Worm (Caenorhabditis elegans): ENCODE measurements around the gene bud-31.
A peak's percentile ranks its signal among the peaks of the same experiment; 100 is the strongest.

bud-31 gene

DNA sequence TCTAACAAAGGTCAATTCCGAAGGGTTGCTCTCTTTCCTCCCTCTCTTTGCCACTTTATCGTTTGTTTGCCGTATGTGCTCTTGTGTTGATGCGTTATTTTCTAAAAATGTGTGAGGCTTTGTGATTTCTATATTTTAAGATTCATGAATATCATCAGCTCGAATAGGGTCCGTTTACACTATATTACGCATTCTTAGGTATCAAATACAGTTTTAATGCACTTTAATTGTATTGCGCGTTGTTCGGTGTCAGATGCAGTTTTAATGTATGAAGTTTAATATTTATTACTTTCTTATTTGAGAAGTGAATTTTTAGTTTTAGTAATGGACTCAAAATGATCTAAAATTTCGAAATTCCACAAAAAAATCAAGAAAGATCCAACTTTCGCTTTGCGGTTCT lies at the start of gene bud-31:
Gene bud-31, minus strand, starts transcription at position 101 of the 400 bp plus-strand sequence.
- no peak for TF ChIP-seq cey-2 (tag; optimal IDR thresholded peaks at IDR 0.05; ENCODE audit: borderline replicate concordance, insufficient read depth)
- no peak for TF ChIP-seq daf-8 (GFP tag; IDR thresholded peaks at IDR 0.05)
- no peak for TF ChIP-seq sdz-12 (GFP tag; optimal IDR thresholded peaks at IDR 0.05)
- TF ChIP-seq T26A8.4 (GFP tag; IDR thresholded peaks at IDR 0.05), result no peak
- TF ChIP-seq duxl-1 (tag; optimal IDR thresholded peaks at IDR 0.05; ENCODE audit: poor library complexity), result no peak

DNA sequence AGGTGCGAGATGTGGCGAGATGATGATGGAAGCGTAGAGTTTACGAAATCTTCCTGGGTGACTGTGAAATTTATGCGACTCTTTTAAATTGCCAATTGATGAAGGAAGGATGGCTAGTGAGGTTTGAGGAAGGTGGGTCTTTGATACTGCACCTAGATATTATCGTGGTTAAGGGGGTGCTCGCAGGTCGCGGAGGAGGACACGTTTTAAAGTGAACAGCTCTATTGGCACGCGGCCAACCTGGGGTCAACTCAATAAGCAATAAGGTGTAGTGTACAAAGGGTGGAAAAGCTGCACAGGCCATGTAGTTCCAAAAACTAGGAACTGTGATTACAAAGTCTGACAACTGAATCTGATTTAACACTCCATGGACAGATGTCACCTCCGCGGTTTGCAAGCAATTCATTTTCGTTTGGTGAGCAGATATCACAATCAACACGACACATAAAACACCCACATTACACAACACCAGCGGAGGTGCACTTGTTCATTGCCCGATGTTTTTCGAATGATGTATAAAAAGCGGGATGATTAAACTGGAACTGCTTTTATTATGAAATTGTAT lies 49.1 kb upstream of the bud-31 start:
- TF ChIP-seq aly-2 (tag; optimal IDR thresholded peaks at IDR 0.05), result no peak
- peak; percentile 49 for TF ChIP-seq lin-38 (GFP tag; IDR thresholded peaks at IDR 0.05)
- TF ChIP-seq madf-5 (GFP tag; IDR thresholded peaks at IDR 0.05), result 0 out of 4 replicates have a peak, but pooled peaks of 1 of the 2 experiments have one; percentile 28
- peak; percentile 40 for TF ChIP-seq F49E8.2 (tag; optimal IDR thresholded peaks at IDR 0.05; ENCODE audit: borderline replicate concordance)
- no peak for TF ChIP-seq nhr-111 (GFP tag; optimal IDR thresholded peaks at IDR 0.05)
- peak in 1 of 2 experiments; percentile 65 for TF ChIP-seq unc-62 (GFP tag; optimal IDR thresholded peaks at IDR 0.05 in 1 of 2)
- no peak for TF ChIP-seq unc-62 (tag; optimal IDR thresholded peaks at IDR 0.05)
- TF ChIP-seq nhr-11 (tag; optimal IDR thresholded peaks at IDR 0.05), result no peak
- peak; percentile 38; the same call in 1 of the 2 replicates for TF ChIP-seq lin-1 (GFP tag; IDR thresholded peaks at IDR 0.05)
- TF ChIP-seq ceh-28 (tag; optimal IDR thresholded peaks at IDR 0.05), result no peak
- TF ChIP-seq nhr-76 (tag; optimal IDR thresholded peaks at IDR 0.05), result no peak

DNA sequence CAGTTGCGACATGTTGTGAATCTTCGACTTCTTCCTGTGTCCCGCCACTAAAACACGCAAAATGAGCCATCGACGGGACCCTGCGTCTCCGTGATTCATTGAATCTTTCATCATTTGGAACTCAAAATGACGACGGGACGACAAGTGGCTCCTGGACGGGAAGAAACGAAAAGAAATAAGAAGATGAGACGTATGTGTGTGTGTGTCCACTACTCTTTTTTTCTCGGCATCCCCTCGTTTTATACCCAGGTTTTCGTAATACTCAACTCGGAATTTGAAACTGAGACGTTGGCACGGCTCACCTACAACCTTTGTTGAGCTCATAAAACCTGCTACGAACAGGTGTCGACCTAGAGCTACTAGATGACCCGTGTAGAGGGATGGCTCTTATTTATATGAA lies 48.2 kb upstream of the bud-31 start:
- TF ChIP-seq ceh-82 (tag; optimal IDR thresholded peaks at IDR 0.05), result no peak
- no peak for TF ChIP-seq F37D6.2 (tag; optimal IDR thresholded peaks at IDR 0.05)
- TF ChIP-seq hlh-11 (tag; optimal IDR thresholded peaks at IDR 0.05), result peak; percentile 39
- peak in 1 of 2 experiments; percentile 21 for TF ChIP-seq daf-16 (GFP tag; optimal IDR thresholded peaks at IDR 0.05)
- no peak for TF ChIP-seq daf-16 (tag; optimal IDR thresholded peaks at IDR 0.05)
- TF ChIP-seq ZK546.5 (tag; optimal IDR thresholded peaks at IDR 0.05), result no peak
- no peak for TF ChIP-seq sdz-12 (GFP tag; optimal IDR thresholded peaks at IDR 0.05)
- TF ChIP-seq jun-1 (tag; optimal IDR thresholded peaks at IDR 0.05), result no peak
- no peak for TF ChIP-seq vab-7 (GFP tag; IDR thresholded peaks at IDR 0.05)
- TF ChIP-seq daf-8 (GFP tag; IDR thresholded peaks at IDR 0.05), result no peak
- no peak for TF ChIP-seq madf-5 (GFP tag; IDR thresholded peaks at IDR 0.05)
- no peak for TF ChIP-seq ceh-32 (tag; optimal IDR thresholded peaks at IDR 0.05; ENCODE audit: poor library complexity)
- peak in 1 of 2 experiments; percentile 40 for TF ChIP-seq unc-62 (GFP tag; optimal IDR thresholded peaks at IDR 0.05 in 1 of 2)
- TF ChIP-seq unc-62 (tag; optimal IDR thresholded peaks at IDR 0.05), result no peak
- TF ChIP-seq nhr-41 (GFP tag; IDR thresholded peaks at IDR 0.05), result no peak
- TF ChIP-seq lin-1 (GFP tag; IDR thresholded peaks at IDR 0.05), result no peak
- no peak for TF ChIP-seq php-3 (GFP tag; IDR thresholded peaks at IDR 0.05)
- no peak for TF ChIP-seq T26A8.4 (GFP tag; IDR thresholded peaks at IDR 0.05)
- no peak for TF ChIP-seq pqm-1 (tag; optimal IDR thresholded peaks at IDR 0.05)
- TF ChIP-seq ztf-11 (tag; optimal IDR thresholded peaks at IDR 0.05), result no peak
- TF ChIP-seq dmd-6 (GFP tag; IDR thresholded peaks at IDR 0.05), result no peak
- no peak for TF ChIP-seq mdl-1 (tag; optimal IDR thresholded peaks at IDR 0.05)
- no peak for TF ChIP-seq egl-43 (GFP tag; IDR thresholded peaks at IDR 0.05)
- TF ChIP-seq daf-12 (tag; optimal IDR thresholded peaks at IDR 0.05), result no peak
- no peak for TF ChIP-seq lin-13 (GFP tag; optimal IDR thresholded peaks at IDR 0.05)
- TF ChIP-seq dve-1 (tag; optimal IDR thresholded peaks at IDR 0.05; ENCODE audit: insufficient read depth), result no peak

- TF ChIP-seq ceh-20 (GFP tag; IDR thresholded peaks at IDR 0.05) (no peak), hif-1 (tag; optimal IDR thresholded peaks at IDR 0.05) (no peak), zfp-3 (GFP tag; conservative IDR thresholded peaks at IDR 0.05) (no peak), F37D6.2 (tag; optimal IDR thresholded peaks at IDR 0.05) (no peak), ZK546.5 (tag; optimal IDR thresholded peaks at IDR 0.05) (no peak)
Observed at ce11 chrIII:9743239-9743638, 46.9 kb upstream of the bud-31 start, which contains the start of gene T05G5.1. TSS of gene T05G5.1 (minus strand) at chrIII:9743339.
